Worm (Caenorhabditis elegans) whole organism, L4/young adult: ENCODE results near the gene F59B10.4.

Experiments
- W03F9.2 ChIP-seq: fragments of 150-350 bp; optimal IDR thresholded peaks from 2 replicates; lab custom pipeline; 2014; ENCODE audit warnings: missing biosample characterization, missing genetic modification characterization
- dao-5 ChIP-seq: sonication (generic microtip); optimal IDR thresholded peaks from 2 replicates; lab custom pipeline; 2016; ENCODE audit warnings: missing genotype, missing genetic modification characterization, moderate library complexity, missing compliant biosample characterization
- him-1 ChIP-seq: sonication (generic microtip); optimal IDR thresholded peaks from 2 replicates; lab custom pipeline; 2016; ENCODE audit warnings: missing genotype, missing genetic modification reagents, missing genetic modification characterization, missing compliant biosample characterization

ce11 chrII:10557206-10557574 lies 38.3 kb upstream of the F59B10.4 start:
- TF ChIP-seq dao-5 (tag; lab: Kevin White, UChicago), result no peak
- TF ChIP-seq him-1 (tag; lab: Kevin White, UChicago), result no peak
- no peak for TF ChIP-seq W03F9.2 (tag; lab: Kevin White, UChicago)
